Fruit fly (Drosophila melanogaster) whole organism, adult: Measurements from ENCODE around the gene Nf-YB.

Experiments used
- CG11617 ChIP-seq: fragments of 200-800 bp; sonication (Bioruptor generic); optimal IDR thresholded peaks from 2 replicates; lab custom pipeline; 2017; ENCODE audit warnings: mild to moderate bottlenecking, missing biosample characterization, missing genetic modification reagents, missing genetic modification characterization
- CG14711 ChIP-seq: fragments of 200-800 bp; sonication (Bioruptor generic); optimal IDR thresholded peaks from 2 replicates; lab custom pipeline; 2018; ENCODE audit warnings: missing biosample characterization, mild to moderate bottlenecking, missing genetic modification characterization, moderate library complexity
- CG1620 ChIP-seq: fragments of 200-800 bp; sonication (Bioruptor generic); optimal IDR thresholded peaks from 2 replicates; lab custom pipeline; 2016; ENCODE audit warnings: missing biosample characterization, missing genetic modification characterization
- CG33017 ChIP-seq: fragments of 200-800 bp; sonication (Bioruptor generic); optimal IDR thresholded peaks from 2 replicates; lab custom pipeline; 2018; ENCODE audit warnings: missing biosample characterization, mild to moderate bottlenecking, missing genetic modification characterization, moderate library complexity
- CG7045 ChIP-seq: fragments of 200-800 bp; sonication (Bioruptor generic); optimal IDR thresholded peaks from 2 replicates; lab custom pipeline; 2017; ENCODE audit warnings: missing biosample characterization, mild to moderate bottlenecking, missing genetic modification characterization
- Clk ChIP-seq: fragments of 200-800 bp; sonication (Bioruptor generic); optimal IDR thresholded peaks from 2 replicates; lab custom pipeline; 2017; ENCODE audit warnings: missing biosample characterization, missing genetic modification characterization
- Crg-1 ChIP-seq: fragments of 200-800 bp; sonication (Bioruptor generic); optimal IDR thresholded peaks from 2 replicates; lab custom pipeline; 2016; ENCODE audit warnings: missing biosample characterization, missing genetic modification characterization
- Hr96 ChIP-seq: fragments of 200-800 bp; sonication (Bioruptor generic); optimal IDR thresholded peaks from 2 replicates; lab custom pipeline; 2016; ENCODE audit warnings: missing biosample characterization, missing genetic modification characterization
- bab1 ChIP-seq: fragments of 200-800 bp; sonication (Bioruptor generic); optimal IDR thresholded peaks from 3 replicates; lab custom pipeline; 2019; ENCODE audit warnings: missing biosample characterization, mild to moderate bottlenecking, missing genetic modification characterization, moderate library complexity
- cnc ChIP-seq, 2 experiments: fragments of >200 bp; optimal IDR thresholded peaks; 2 replicates each; lab custom pipeline; 2017
- ovo ChIP-seq: fragments of 200-800 bp; sonication (Bioruptor generic); optimal IDR thresholded peaks from 2 replicates; lab custom pipeline; 2016; ENCODE audit warnings: missing biosample characterization, missing genetic modification characterization
- tj ChIP-seq: fragments of 200-800 bp; sonication (Bioruptor generic); optimal IDR thresholded peaks from 3 replicates; lab custom pipeline; 2017; ENCODE audit warnings: missing biosample characterization, mild to moderate bottlenecking, missing genetic modification characterization, moderate library complexity
- toe ChIP-seq: fragments of 200-800 bp; sonication (Bioruptor generic); optimal IDR thresholded peaks from 2 replicates; lab custom pipeline; 2016; ENCODE audit warnings: missing biosample characterization, missing genetic modification characterization

DNA sequence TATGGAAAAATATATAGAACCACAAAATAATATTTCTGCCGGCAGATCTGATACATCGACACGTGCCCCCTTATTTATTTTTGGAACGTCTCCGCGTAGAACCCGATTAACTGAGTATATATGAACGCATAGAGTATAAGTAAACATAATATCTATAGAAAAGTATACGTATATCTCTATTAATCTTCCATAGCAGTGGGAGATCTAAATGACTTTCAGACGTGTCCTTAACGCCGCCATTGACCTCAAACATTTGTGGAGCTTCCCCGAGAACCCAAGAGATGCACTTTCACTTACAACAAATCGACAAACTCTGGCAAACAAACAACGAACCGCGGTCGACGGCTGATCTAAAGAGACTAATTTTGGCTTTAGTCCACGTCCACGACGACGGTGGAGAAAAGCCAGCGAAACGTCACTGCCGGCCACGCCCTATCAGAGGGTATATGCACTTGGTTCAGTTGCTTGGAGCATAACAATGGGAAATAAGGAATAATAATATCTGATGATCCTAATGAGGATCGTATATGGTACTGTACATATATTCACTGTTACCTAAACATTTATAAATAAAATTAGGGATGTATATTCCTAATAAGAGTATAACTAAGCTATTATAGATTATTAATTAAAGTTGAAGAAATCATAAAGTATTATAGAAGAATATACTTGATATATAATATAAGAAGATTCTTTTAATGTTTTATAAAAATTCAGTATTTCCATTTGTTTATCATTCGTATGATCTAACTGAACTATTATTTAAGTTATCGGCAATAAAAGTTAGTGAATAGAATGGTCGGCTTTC is 28.1 kb downstream of the Nf-YB start, which contains the start of gene fbp:
- TF ChIP-seq Clk (GFP tag; lab: Kevin White, UChicago) (no peak), bab1 (GFP tag; lab: Kevin White, UChicago) (peak; percentile 33), Hr96 (GFP tag; lab: Kevin White, UChicago) (peak; percentile 26), CG14711 (peak; percentile 36), tj (GFP tag; lab: Kevin White, UChicago) (peak; percentile 47), CG11617 (GFP tag; lab: Kevin White, UChicago) (peak; percentile 89), CG7045 (GFP tag; lab: Kevin White, UChicago) (peak; percentile 40), cnc (optimal IDR thresholded peaks at IDR 0.05; lab: Kevin White, UChicago) (no peak), CG33017 (peak; percentile 46), ovo (peak; percentile 45), toe (GFP tag; lab: Kevin White, UChicago) (no peak), CG1620 (GFP tag; lab: Kevin White, UChicago) (peak; percentile 30), Crg-1 (no peak)
